Worm (Caenorhabditis elegans): ENCODE results near the gene H32C10.1.

H32C10.1 gene

ce11 chrIV:5962219-5962945 lies 28.2 kb downstream of the H32C10.1 start, which contains the start of gene K02B2.6:
Gene K02B2.6 (minus strand): TSS chrIV:5962269.
- TF ChIP-seq F44E2.7 (GFP tag; IDR thresholded peaks at IDR 0.05) (no peak), hlh-30 (tag; optimal IDR thresholded peaks at IDR 0.05; ENCODE audit: insufficient read depth) (no peak), set-16 (GFP tag; IDR thresholded peaks at IDR 0.05) (peak; percentile 80), fos-1 (tag; optimal IDR thresholded peaks at IDR 0.05) (no peak)

- TF ChIP-seq daf-19 (GFP tag; conservative IDR thresholded peaks at IDR 0.05) = 0 out of 2 replicates have a peak, but pooled peaks have one; percentile 23
- TF ChIP-seq nhr-237 (tag; optimal IDR thresholded peaks at IDR 0.05) = no peak
- TF ChIP-seq rbr-2 (tag; optimal IDR thresholded peaks at IDR 0.05) = no peak
These were observed 30.1 kb downstream of the H32C10.1 start for ce11 chrIV:5964286-5964685.

DNA sequence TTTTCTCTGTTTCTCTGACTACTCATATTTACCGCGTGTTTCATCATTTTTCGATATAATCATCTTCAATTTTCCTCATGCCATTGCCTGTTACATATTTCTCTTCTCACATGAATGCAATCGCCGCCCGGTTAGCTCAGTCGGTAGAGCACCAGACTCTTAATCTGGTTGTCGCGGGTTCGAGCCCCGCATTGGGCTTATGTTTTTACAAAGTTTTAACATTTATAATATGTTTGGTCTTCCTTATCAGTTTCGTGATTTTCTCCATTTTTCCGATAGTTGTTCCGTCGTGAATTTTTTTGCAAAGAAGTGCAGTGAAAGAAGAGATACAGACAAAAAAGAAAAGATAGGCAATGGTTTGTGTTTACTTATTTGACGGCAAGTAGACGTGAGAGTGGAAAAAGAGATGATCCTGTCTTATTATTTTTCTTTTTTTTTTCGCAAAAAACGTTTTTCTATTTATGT lies 32.9 kb downstream of the H32C10.1 start:
- TF ChIP-seq skn-1 (tag; optimal IDR thresholded peaks at IDR 0.05) (no peak), ceh-82 (tag; optimal IDR thresholded peaks at IDR 0.05) (no peak), mdt-29 (GFP tag; IDR thresholded peaks at IDR 0.05) (peak; percentile 88), mxl-2 (GFP tag; conservative IDR thresholded peaks at IDR 0.05) (peak; percentile 50; the same call in 1 of the 2 replicates), nhr-102 (tag; optimal IDR thresholded peaks at IDR 0.05) (peak; percentile 87), T26A8.4 (GFP tag; IDR thresholded peaks at IDR 0.05) (peak; percentile 84), zip-2 (tag; optimal IDR thresholded peaks at IDR 0.05) (peak; percentile 78), snpc-1.2 (GFP tag; IDR thresholded peaks at IDR 0.05) (peak; percentile 98), jun-1 (tag; optimal IDR thresholded peaks at IDR 0.05) (peak; percentile 47), egl-27 (tag; optimal IDR thresholded peaks at IDR 0.05) (no peak), nhr-10 (tag; optimal IDR thresholded peaks at IDR 0.05) (peak; percentile 48), lin-15B (tag; optimal IDR thresholded peaks at IDR 0.05) (no peak), mep-1 (tag; optimal IDR thresholded peaks at IDR 0.05) (peak; percentile 90), daf-8 (GFP tag; IDR thresholded peaks at IDR 0.05) (no peak), ceh-62 (tag; optimal IDR thresholded peaks at IDR 0.05) (no peak), fos-1 (tag; optimal IDR thresholded peaks at IDR 0.05) (no peak), arid-1 (GFP tag; conservative IDR thresholded peaks at IDR 0.05) (peak; percentile 95), unc-39 (tag; optimal IDR thresholded peaks at IDR 0.05) (no peak), dmd-9 (GFP tag; IDR thresholded peaks at IDR 0.05) (no peak), aly-2 (tag; optimal IDR thresholded peaks at IDR 0.05) (no peak), duxl-1 (tag; optimal IDR thresholded peaks at IDR 0.05; ENCODE audit: poor library complexity) (peak; percentile 89), tag-97 (GFP tag; IDR thresholded peaks at IDR 0.05) (no peak), daf-19 (GFP tag; conservative IDR thresholded peaks at IDR 0.05) (peak; percentile 82), unc-62 (GFP tag; optimal IDR thresholded peaks at IDR 0.05 in 1 of 2) (no peak), unc-62 (tag; optimal IDR thresholded peaks at IDR 0.05) (no peak), nhr-77 (tag; optimal IDR thresholded peaks at IDR 0.05) (peak; percentile 95), nhr-237 (tag; optimal IDR thresholded peaks at IDR 0.05) (no peak), mxl-3 (GFP tag; optimal IDR thresholded peaks at IDR 0.05) (peak; percentile 90), aha-1 (tag) (peak; percentile 87), F26F4.8 (GFP tag; conservative IDR thresholded peaks at IDR 0.05) (peak; percentile 86; the same call in 1 of the 2 replicates), lin-1 (GFP tag; IDR thresholded peaks at IDR 0.05) (peak; percentile 90), Y75B8A.6 (GFP tag; IDR thresholded peaks at IDR 0.05) (peak; percentile 86; the same call in 1 of the 2 replicates), F44E2.7 (GFP tag; IDR thresholded peaks at IDR 0.05) (0 out of 2 replicates have a peak, but pooled peaks have one; percentile 65), F37D6.2 (tag; optimal IDR thresholded peaks at IDR 0.05) (peak; percentile 28), ztf-7 (tag; optimal IDR thresholded peaks at IDR 0.05) (peak; percentile 88), R02D3.7 (tag; optimal IDR thresholded peaks at IDR 0.05) (peak; percentile 14), ceh-44 (GFP tag; IDR thresholded peaks at IDR 0.05) (peak; percentile 92), vab-7 (GFP tag; IDR thresholded peaks at IDR 0.05) (peak; percentile 95), pqm-1 (tag; optimal IDR thresholded peaks at IDR 0.05) (peak; percentile 79), daf-16 (GFP tag; optimal IDR thresholded peaks at IDR 0.05) (peak; percentile 60 to 95), daf-16 (tag; optimal IDR thresholded peaks at IDR 0.05) (peak; percentile 96), dmd-8 (GFP tag; IDR thresholded peaks at IDR 0.05) (peak; percentile 91), egl-43 (GFP tag; IDR thresholded peaks at IDR 0.05) (peak; percentile 92), snpc-4 (tag; optimal IDR thresholded peaks at IDR 0.05) (peak; percentile 2)
